Worm (Caenorhabditis elegans): ENCODE results near the gene fbxa-151.

ce11 chrIII:1284584-1285046, 17.9 kb upstream of the fbxa-151 start, which contains the start of gene fbxa-37:
- TF ChIP-seq ref-1 (GFP tag; conservative IDR thresholded peaks at IDR 0.05) (no peak), med-1 (GFP tag; optimal IDR thresholded peaks at IDR 0.05; ENCODE audit: insufficient read depth) (no peak), ztf-23 (GFP tag; IDR thresholded peaks at IDR 0.05) (no peak), cog-1 (tag; optimal IDR thresholded peaks at IDR 0.05) (no peak), T22C8.4 (GFP tag; IDR thresholded peaks at IDR 0.05) (no peak), tab-1 (GFP tag; IDR thresholded peaks at IDR 0.05) (no peak), ztf-29 (GFP tag; IDR thresholded peaks at IDR 0.05) (no peak), flt-1 (GFP tag; IDR thresholded peaks at IDR 0.05) (no peak)

Data from whole organism, midembryonic.